Worm (Caenorhabditis elegans): Measurements from ENCODE around the gene F42A6.1.
A peak's percentile ranks its signal among the peaks of the same experiment; 100 is the strongest.

F42A6.1 gene

ce11 chrIV:3354757-3355156 is at the start of gene F42A6.1:
Gene F42A6.1 (plus strand): TSS chrIV:3355057.
- TF ChIP-seq nhr-25 (tag; optimal IDR thresholded peaks at IDR 0.05) (no peak), mdl-1 (tag; optimal IDR thresholded peaks at IDR 0.05) (no peak), sea-2 (GFP tag; optimal IDR thresholded peaks at IDR 0.05) (no peak), pqm-1 (tag; optimal IDR thresholded peaks at IDR 0.05) (no peak)

ce11 chrIV:3305575-3305974 is 49.3 kb upstream of the F42A6.1 start, which contains the start of gene W08E12.2:
Gene W08E12.2 (plus strand): TSS chrIV:3305875.
- TF ChIP-seq snpc-4 (tag; optimal IDR thresholded peaks at IDR 0.05) (no peak), ceh-16 (tag; optimal IDR thresholded peaks at IDR 0.05) (no peak), egl-5 (tag; optimal IDR thresholded peaks at IDR 0.05) (no peak), ceh-82 (tag; optimal IDR thresholded peaks at IDR 0.05) (no peak), aly-2 (tag; optimal IDR thresholded peaks at IDR 0.05) (no peak), elt-3 (tag; optimal IDR thresholded peaks at IDR 0.05) (no peak), nhr-23 (tag; optimal IDR thresholded peaks at IDR 0.05) (no peak), skn-1 (tag; optimal IDR thresholded peaks at IDR 0.05) (no peak), nhr-76 (tag; optimal IDR thresholded peaks at IDR 0.05) (no peak)

- no peak for TF ChIP-seq elt-1 (tag; optimal IDR thresholded peaks at IDR 0.05)
- TF ChIP-seq nhr-28 (tag; optimal IDR thresholded peaks at IDR 0.05): no peak
- TF ChIP-seq ceh-28 (tag; optimal IDR thresholded peaks at IDR 0.05): no peak
- no peak for TF ChIP-seq eor-1 (tag; optimal IDR thresholded peaks at IDR 0.05)
- no peak for TF ChIP-seq nhr-237 (tag; optimal IDR thresholded peaks at IDR 0.05)
- TF ChIP-seq R02D3.7 (tag; optimal IDR thresholded peaks at IDR 0.05): no peak
- TF ChIP-seq nhr-23 (tag; optimal IDR thresholded peaks at IDR 0.05): no peak
- no peak for TF ChIP-seq nhr-12 (tag; optimal IDR thresholded peaks at IDR 0.05)
- TF ChIP-seq nhr-76 (tag; optimal IDR thresholded peaks at IDR 0.05): no peak
- no peak for TF ChIP-seq nhr-11 (tag; optimal IDR thresholded peaks at IDR 0.05)
- no peak for TF ChIP-seq ceh-9 (tag; optimal IDR thresholded peaks at IDR 0.05)
These were observed 47.4 kb upstream of the F42A6.1 start, which contains the start of gene W08E12.9 for ce11 chrIV:3307463-3307862. Gene W08E12.9 (minus strand): TSS chrIV:3307563.

ce11 chrIV:3308885-3309284 is 46.0 kb upstream of the F42A6.1 start:
- TF ChIP-seq pha-4 (tag; optimal IDR thresholded peaks at IDR 0.05) (peak; percentile 34), hmg-11 (tag; optimal IDR thresholded peaks at IDR 0.05) (no peak)

ce11 chrIV:3310662-3311219 is 44.1 kb upstream of the F42A6.1 start:
- TF ChIP-seq fkh-2 (tag; optimal IDR thresholded peaks at IDR 0.05) (no peak), elt-2 (tag; optimal IDR thresholded peaks at IDR 0.05) (peak; percentile 91), nhr-67 (tag; optimal IDR thresholded peaks at IDR 0.05) (no peak), daf-12 (tag; optimal IDR thresholded peaks at IDR 0.05) (no peak), pqm-1 (tag; optimal IDR thresholded peaks at IDR 0.05) (peak; percentile 92), nhr-25 (tag; optimal IDR thresholded peaks at IDR 0.05) (no peak), elt-1 (tag; optimal IDR thresholded peaks at IDR 0.05) (no peak)

- TF ChIP-seq R02D3.7 (tag; optimal IDR thresholded peaks at IDR 0.05) (peak; percentile 30), ceh-16 (tag; optimal IDR thresholded peaks at IDR 0.05) (no peak), lsy-12 (tag; optimal IDR thresholded peaks at IDR 0.05) (no peak), unc-39 (tag; optimal IDR thresholded peaks at IDR 0.05) (no peak), elt-3 (tag; optimal IDR thresholded peaks at IDR 0.05) (no peak), pqm-1 (tag; optimal IDR thresholded peaks at IDR 0.05) (no peak), hmg-11 (tag; optimal IDR thresholded peaks at IDR 0.05) (peak; percentile 59), fos-1 (tag; optimal IDR thresholded peaks at IDR 0.05) (no peak), zag-1 (tag; optimal IDR thresholded peaks at IDR 0.05) (no peak), mml-1 (tag; optimal IDR thresholded peaks at IDR 0.05) (no peak), egl-27 (tag; optimal IDR thresholded peaks at IDR 0.05) (no peak), nhr-25 (tag; optimal IDR thresholded peaks at IDR 0.05) (peak; percentile 91), sea-2 (GFP tag; optimal IDR thresholded peaks at IDR 0.05) (no peak), tbx-2 (tag; optimal IDR thresholded peaks at IDR 0.05) (peak; percentile 25), ceh-9 (tag; optimal IDR thresholded peaks at IDR 0.05) (no peak), nhr-12 (tag; optimal IDR thresholded peaks at IDR 0.05) (no peak), skn-1 (tag; optimal IDR thresholded peaks at IDR 0.05) (no peak), pha-4 (tag; optimal IDR thresholded peaks at IDR 0.05) (peak; percentile 53), ceh-28 (tag; optimal IDR thresholded peaks at IDR 0.05) (peak; percentile 79), nhr-28 (tag; optimal IDR thresholded peaks at IDR 0.05) (no peak), elt-2 (tag; optimal IDR thresholded peaks at IDR 0.05) (no peak), ceh-82 (tag; optimal IDR thresholded peaks at IDR 0.05) (no peak), unc-62 (GFP tag; optimal IDR thresholded peaks at IDR 0.05) (no peak), lin-15B (tag; optimal IDR thresholded peaks at IDR 0.05) (peak; percentile 57), nhr-43 (tag; optimal IDR thresholded peaks at IDR 0.05; ENCODE audit: poor library complexity, severe bottlenecking) (peak; percentile 57), egl-5 (tag; optimal IDR thresholded peaks at IDR 0.05) (no peak), elt-1 (tag; optimal IDR thresholded peaks at IDR 0.05) (no peak), nhr-23 (tag; optimal IDR thresholded peaks at IDR 0.05) (peak; percentile 41), lin-39 (tag; optimal IDR thresholded peaks at IDR 0.05) (no peak), nfya-1 (tag; optimal IDR thresholded peaks at IDR 0.05; ENCODE audit: insufficient read depth) (peak; percentile 63), eor-1 (tag; optimal IDR thresholded peaks at IDR 0.05) (no peak), daf-12 (tag; optimal IDR thresholded peaks at IDR 0.05) (no peak)
These were observed 43.6 kb upstream of the F42A6.1 start, which contains the start of gene zip-11 for ce11 chrIV:3311243-3311642. Gene zip-11 (plus strand): TSS chrIV:3311276.
